Worm (Caenorhabditis elegans) whole organism, young adult: Measurements from ENCODE around the gene C15C8.5.

Source experiments
- B0035.1 ChIP-seq: sonication (generic microtip); optimal IDR thresholded peaks from 2 replicates; lab custom pipeline; 2016; ENCODE audit warnings: missing genetic modification characterization, mild to moderate bottlenecking, missing compliant biosample characterization, missing genotype, missing genetic modification reagents
- B0261.1 ChIP-seq: sonication (generic microtip); optimal IDR thresholded peaks from 2 replicates; lab custom pipeline; 2016; ENCODE audit warnings: mild to moderate bottlenecking, missing genetic modification characterization, moderate library complexity, missing compliant biosample characterization
- F10E7.11 ChIP-seq: sonication (generic microtip); optimal IDR thresholded peaks from 2 replicates; lab custom pipeline; 2017; ENCODE audit warnings: mild to moderate bottlenecking, missing genetic modification characterization, moderate library complexity, missing compliant biosample characterization
- F39B2.1 ChIP-seq: fragments of 200-800 bp; sonication (Bioruptor generic); IDR thresholded peaks from 2 replicates; pipeline ENCODE4 v1.3.6; 2022; ENCODE audit warnings: missing genetic modification reagents, missing genetic modification characterization, missing compliant biosample characterization
- F52B5.7 ChIP-seq: sonication (generic microtip); optimal IDR thresholded peaks from 2 replicates; lab custom pipeline; 2016; ENCODE audit warnings: mild to moderate bottlenecking, missing genetic modification characterization, missing compliant biosample characterization
- F57A8.1 ChIP-seq: fragments of 200-800 bp; sonication (Bioruptor generic); optimal IDR thresholded peaks from 2 replicates; lab custom pipeline; 2018; ENCODE audit warnings: mild to moderate bottlenecking, missing genetic modification characterization, moderate library complexity, missing compliant biosample characterization
- Y56A3A.18 ChIP-seq: fragments of 200-800 bp; sonication (Bioruptor generic); IDR thresholded peaks from 2 replicates; pipeline ENCODE4 v1.3.6; 2022; ENCODE audit warnings: missing genetic modification reagents, missing genetic modification characterization, missing compliant biosample characterization
- Y79H2A.3 ChIP-seq: fragments of 200-800 bp; sonication (Bioruptor generic); conservative IDR thresholded peaks from 2 replicates; pipeline ENCODE4 v1.3.6; 2022; ENCODE audit warnings: missing genetic modification reagents, missing genetic modification characterization, missing compliant biosample characterization
- ama-1 ChIP-seq, 3 experiments: fragments of 150-350 bp in 1 of 3; sonication (generic microtip) in 2 of 3; optimal IDR thresholded peaks; 2 replicates each; lab custom pipeline; 2014 to 2018; ENCODE audit warnings: missing biosample characterization in 2 of 3, missing genetic modification characterization in 2 of 3, missing genetic modification reagents in 2 of 3
- aptf-3 ChIP-seq: fragments of 200-800 bp; sonication (Bioruptor generic); IDR thresholded peaks from 2 replicates; pipeline ENCODE4 v1.3.6; 2022; ENCODE audit warnings: missing genetic modification characterization, missing compliant biosample characterization
- atf-7 ChIP-seq: sonication (generic microtip); optimal IDR thresholded peaks from 2 replicates; lab custom pipeline; 2017; ENCODE audit warnings: mild to moderate bottlenecking, missing genetic modification characterization, missing compliant biosample characterization
- cebp-1 ChIP-seq, 2 experiments: fragments of 200-800 bp in 1 of 2; sonication (Bioruptor generic) in 1 of 2; sonication (generic microtip) in 1 of 2; IDR thresholded peaks in 1 of 2; optimal IDR thresholded peaks in 1 of 2; 2 replicates each; pipeline versions ENCODE4 v1.3.6 to Lab custom; 2017 to 2022; ENCODE audit warnings: missing compliant biosample characterization in 2 of 2, missing genetic modification characterization in 2 of 2, mild to moderate bottlenecking in 1 of 2, missing genetic modification reagents in 1 of 2, moderate library complexity in 1 of 2
- ceh-100 ChIP-seq: fragments of 200-800 bp; sonication (Bioruptor generic); IDR thresholded peaks from 2 replicates; pipeline ENCODE4 v1.3.6; 2022; ENCODE audit warnings: missing genetic modification reagents, missing genetic modification characterization, missing compliant biosample characterization
- ceh-27 ChIP-seq: fragments of 200-800 bp; sonication (Bioruptor generic); optimal IDR thresholded peaks from 2 replicates; lab custom pipeline; 2018; ENCODE audit warnings: mild to moderate bottlenecking, missing genetic modification characterization, moderate library complexity, missing compliant biosample characterization
- ceh-40 ChIP-seq: fragments of 200-800 bp; sonication (Bioruptor generic); IDR thresholded peaks from 2 replicates; pipeline ENCODE4 v1.3.6; 2022; ENCODE audit warnings: missing genetic modification characterization, missing compliant biosample characterization
- dpl-1 ChIP-seq: fragments of 150-350 bp; optimal IDR thresholded peaks from 2 replicates; lab custom pipeline; 2014; ENCODE audit warnings: missing biosample characterization, missing genetic modification reagents, missing genetic modification characterization
- efl-1 ChIP-seq: fragments of 150-350 bp; optimal IDR thresholded peaks from 2 replicates; lab custom pipeline; 2014; ENCODE audit warnings: missing biosample characterization, missing genetic modification reagents, missing genetic modification characterization
- egl-44 ChIP-seq: fragments of 200-800 bp; sonication (Bioruptor generic); IDR thresholded peaks from 2 replicates; pipeline ENCODE4 v1.3.6; 2022; ENCODE audit warnings: missing genetic modification reagents, missing genetic modification characterization, missing compliant biosample characterization
- ets-4 ChIP-seq: fragments of 200-800 bp; sonication (Bioruptor generic); optimal IDR thresholded peaks from 2 replicates; lab custom pipeline; 2018; ENCODE audit warnings: mild to moderate bottlenecking, missing genetic modification characterization, missing compliant biosample characterization
- gei-17 ChIP-seq: fragments of 200-800 bp; sonication (Bioruptor generic); optimal IDR thresholded peaks from 2 replicates; lab custom pipeline; 2018; ENCODE audit warnings: mild to moderate bottlenecking, missing genetic modification characterization, missing compliant biosample characterization
- hlh-26 ChIP-seq: fragments of 200-800 bp; sonication (Bioruptor generic); conservative IDR thresholded peaks from 2 replicates; pipeline ENCODE4 v1.3.6; 2022; ENCODE audit warnings: missing genetic modification reagents, missing genetic modification characterization, missing compliant biosample characterization
- hmg-1.2 ChIP-seq: fragments of 200-800 bp; sonication (Bioruptor generic); IDR thresholded peaks from 2 replicates; pipeline ENCODE4 v1.3.6; 2022; ENCODE audit warnings: missing genetic modification reagents, missing genetic modification characterization, missing compliant biosample characterization
- hrde-1 ChIP-seq: sonication (generic microtip); optimal IDR thresholded peaks from 2 replicates; lab custom pipeline; 2016; ENCODE audit warnings: missing genetic modification characterization, mild to moderate bottlenecking, missing compliant biosample characterization, moderate library complexity, missing genotype, missing genetic modification reagents, borderline replicate concordance
- hsf-1 ChIP-seq: fragments of 200-800 bp; sonication (Bioruptor generic); IDR thresholded peaks from 2 replicates; pipeline ENCODE4 v1.3.6; 2022; ENCODE audit warnings: missing genetic modification reagents, missing genetic modification characterization, missing compliant biosample characterization
- let-526 ChIP-seq: fragments of 200-800 bp; sonication (Bioruptor generic); IDR thresholded peaks from 2 replicates; pipeline ENCODE4 v1.3.6; 2022; ENCODE audit warnings: missing genetic modification reagents, missing genetic modification characterization, missing compliant biosample characterization
- lin-40 ChIP-seq: sonication (generic microtip); optimal IDR thresholded peaks from 2 replicates; lab custom pipeline; 2016; ENCODE audit warnings: missing genetic modification characterization, mild to moderate bottlenecking, missing compliant biosample characterization, missing genotype, missing genetic modification reagents
- lin-54 ChIP-seq: fragments of 200-800 bp; sonication (Bioruptor generic); optimal IDR thresholded peaks from 2 replicates; lab custom pipeline; 2018; ENCODE audit warnings: mild to moderate bottlenecking, missing genetic modification characterization, missing compliant biosample characterization
- lir-1 ChIP-seq: fragments of 200-800 bp; sonication (Bioruptor generic); conservative IDR thresholded peaks from 2 replicates; pipeline ENCODE4 v1.3.6; 2022; ENCODE audit warnings: missing genetic modification reagents, missing genetic modification characterization, missing compliant biosample characterization
- madf-10 ChIP-seq: sonication (generic microtip); optimal IDR thresholded peaks from 2 replicates; lab custom pipeline; 2016; ENCODE audit warnings: mild to moderate bottlenecking, missing genetic modification characterization, missing compliant biosample characterization
- madf-8 ChIP-seq: fragments of 200-800 bp; sonication (Bioruptor generic); conservative IDR thresholded peaks from 2 replicates; pipeline ENCODE4 v1.3.6; 2022; ENCODE audit warnings: missing genetic modification reagents, missing genetic modification characterization, missing compliant biosample characterization
- mel-28 ChIP-seq: sonication (generic microtip); optimal IDR thresholded peaks from 2 replicates; lab custom pipeline; 2016; ENCODE audit warnings: borderline replicate concordance, mild to moderate bottlenecking, missing genetic modification characterization, missing compliant biosample characterization
- mes-4 ChIP-seq: sonication (generic microtip); optimal IDR thresholded peaks from 2 replicates; lab custom pipeline; 2016; ENCODE audit warnings: missing genotype, missing genetic modification characterization, missing compliant biosample characterization
- mxl-1 ChIP-seq: sonication (generic microtip); optimal IDR thresholded peaks from 2 replicates; lab custom pipeline; 2016; ENCODE audit warnings: missing genetic modification characterization, missing compliant biosample characterization
- nfya-1 ChIP-seq: sonication (generic microtip); optimal IDR thresholded peaks from 2 replicates; lab custom pipeline; 2017; ENCODE audit warnings: antibody characterized with exemption, missing compliant biosample characterization, missing genetic modification characterization, borderline replicate concordance; ENCODE audit not compliant: insufficient read depth
- nfyb-1 ChIP-seq: fragments of 200-800 bp; sonication (Bioruptor generic); IDR thresholded peaks from 2 replicates; pipeline ENCODE4 v1.3.6; 2022; ENCODE audit warnings: missing genetic modification reagents, missing genetic modification characterization, missing compliant biosample characterization
- nhr-80 ChIP-seq: sonication (generic microtip); optimal IDR thresholded peaks from 2 replicates; lab custom pipeline; 2016; ENCODE audit warnings: missing genetic modification characterization, missing compliant biosample characterization
- pbrm-1 ChIP-seq: fragments of 200-800 bp; sonication (Bioruptor generic); IDR thresholded peaks from 2 replicates; pipeline ENCODE4 v1.3.6; 2022; ENCODE audit warnings: missing genetic modification reagents, missing genetic modification characterization, missing compliant biosample characterization
- sdz-38 ChIP-seq: sonication (generic microtip); optimal IDR thresholded peaks from 2 replicates; lab custom pipeline; 2016; ENCODE audit warnings: missing genotype, missing genetic modification characterization, missing compliant biosample characterization
- sea-2 ChIP-seq: fragments of 200-800 bp; sonication (Bioruptor generic); IDR thresholded peaks from 2 replicates; pipeline ENCODE4 v1.3.6; 2022; ENCODE audit warnings: missing genetic modification characterization, missing compliant biosample characterization
- snpc-1.3 ChIP-seq: sonication (generic microtip); optimal IDR thresholded peaks from 2 replicates; lab custom pipeline; 2017; ENCODE audit warnings: missing genetic modification characterization, mild to moderate bottlenecking, missing compliant biosample characterization, antibody characterized with exemption, moderate library complexity, missing genotype, missing genetic modification reagents; ENCODE audit not compliant: insufficient read depth
- snpc-3.4 ChIP-seq: sonication (generic microtip); optimal IDR thresholded peaks from 2 replicates; lab custom pipeline; 2017; ENCODE audit warnings: missing genetic modification characterization, mild to moderate bottlenecking, missing compliant biosample characterization, antibody characterized with exemption, moderate library complexity, missing genotype, missing genetic modification reagents
- snpc-4 ChIP-seq, 5 experiments: fragments of 150-350 bp in 1 of 5; sonication (generic microtip) in 4 of 5; optimal IDR thresholded peaks; 2 replicates each; lab custom pipeline; 2014 to 2018; ENCODE audit warnings: missing genetic modification characterization in 5 of 5, missing biosample characterization in 3 of 5, antibody characterized with exemption in 2 of 5, mild to moderate bottlenecking in 2 of 5, missing compliant biosample characterization in 2 of 5, missing genotype in 2 of 5, moderate library complexity in 2 of 5, missing genetic modification reagents in 1 of 5
- sptf-2 ChIP-seq: fragments of 200-800 bp; sonication (Bioruptor generic); optimal IDR thresholded peaks from 2 replicates; lab custom pipeline; 2018; ENCODE audit warnings: mild to moderate bottlenecking, missing genetic modification characterization, missing compliant biosample characterization
- tbx-9 ChIP-seq: sonication (generic microtip); optimal IDR thresholded peaks from 2 replicates; lab custom pipeline; 2016; ENCODE audit warnings: borderline replicate concordance, missing genetic modification characterization, inconsistent platforms, missing compliant biosample characterization
- ztf-26 ChIP-seq: sonication (generic microtip); optimal IDR thresholded peaks from 2 replicates; lab custom pipeline; 2017; ENCODE audit warnings: missing genetic modification characterization, missing compliant biosample characterization
- ztf-3 ChIP-seq: fragments of 200-800 bp; sonication (Bioruptor generic); optimal IDR thresholded peaks from 2 replicates; lab custom pipeline; 2018; ENCODE audit warnings: mild to moderate bottlenecking, missing genetic modification characterization, missing compliant biosample characterization

The C15C8.5 gene

DNA sequence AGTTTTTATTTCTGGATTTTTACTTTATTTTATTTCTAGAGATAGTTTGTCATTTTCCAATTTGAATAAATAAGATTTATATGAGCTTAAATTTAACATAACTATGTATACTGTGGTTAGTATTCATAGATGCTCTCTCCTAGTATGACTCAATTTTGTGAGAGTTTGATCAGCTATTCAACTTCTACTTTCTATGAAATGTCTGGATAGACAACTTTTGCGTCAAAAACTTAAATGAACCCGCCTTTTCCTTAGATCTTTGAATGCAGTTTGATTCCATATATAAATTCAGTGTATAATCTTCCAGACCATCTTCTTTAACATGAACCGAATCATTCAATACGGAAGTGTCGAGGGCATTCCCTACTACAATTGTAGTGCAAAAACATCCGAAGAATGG lies 21.1 kb downstream of the C15C8.5 start, which contains the start of gene srt-43:
Gene srt-43, plus strand, starts transcription at position 301 of the 400 bp plus-strand sequence.
- TF ChIP-seq ceh-100 (GFP tag; lab: Robert Waterston, UW) = no peak
- TF ChIP-seq snpc-3.4 = no peak
- TF ChIP-seq aptf-3 (GFP tag; lab: Robert Waterston, UW) = no peak
- TF ChIP-seq B0035.1 (tag; lab: Kevin White, UChicago) = no peak
- no peak for TF ChIP-seq B0261.1 (tag; lab: Kevin White, UChicago)
- TF ChIP-seq ets-4 (GFP tag; lab: Kevin White, UChicago) = no peak
- no peak for TF ChIP-seq cebp-1 (GFP tag; IDR thresholded peaks at IDR 0.05; lab: Robert Waterston, UW)
- TF ChIP-seq cebp-1 (tag; optimal IDR thresholded peaks at IDR 0.05; lab: Kevin White, UChicago) = no peak
- no peak for TF ChIP-seq mel-28
- no peak for TF ChIP-seq dpl-1
- TF ChIP-seq mes-4 (tag; lab: Kevin White, UChicago) = no peak
- no peak for TF ChIP-seq snpc-4 (GFP tag; optimal IDR thresholded peaks at IDR 0.05; lab: Kevin White, UChicago)
- no peak for TF ChIP-seq snpc-4 (tag; optimal IDR thresholded peaks at IDR 0.05; lab: Kevin White, UChicago)

DNA sequence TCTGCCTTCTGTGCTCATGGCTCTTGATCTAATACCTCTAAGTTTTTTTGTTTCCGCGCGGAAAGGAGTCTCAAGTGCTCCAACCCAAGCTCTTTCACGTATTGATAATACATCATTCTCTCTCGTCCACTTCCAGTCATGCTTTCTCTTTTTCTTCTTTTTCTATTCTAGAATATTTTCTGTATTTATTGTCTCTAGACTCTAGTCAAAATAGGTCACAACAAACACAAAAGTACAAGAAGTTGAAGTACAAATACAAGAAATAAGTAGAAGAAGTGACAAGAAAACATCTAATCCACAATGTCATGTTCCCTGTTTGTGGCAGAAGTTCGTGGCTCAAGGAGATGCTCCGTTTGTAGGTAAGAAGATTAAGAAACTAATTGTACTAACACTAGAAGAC lies 25.4 kb downstream of the C15C8.5 start, which contains the start of gene ZC455.1:
Gene ZC455.1, plus strand, starts transcription at position 301 of the 400 bp plus-strand sequence.
- TF ChIP-seq lin-40 = no peak
- TF ChIP-seq nfya-1 (tag; lab: Kevin White, UChicago) = no peak
- TF ChIP-seq hsf-1 (GFP tag; lab: Robert Waterston, UW) = no peak
- TF ChIP-seq efl-1 (GFP tag; lab: Kevin White, UChicago) = no peak
- no peak for TF ChIP-seq ztf-3 (GFP tag; lab: Kevin White, UChicago)
- TF ChIP-seq let-526 (GFP tag; lab: Robert Waterston, UW) = no peak
- TF ChIP-seq ets-4 (GFP tag; lab: Kevin White, UChicago) = no peak
- no peak for TF ChIP-seq hrde-1 (tag; lab: Kevin White, UChicago)
- no peak for TF ChIP-seq hmg-1.2 (GFP tag; lab: Robert Waterston, UW)
- TF ChIP-seq egl-44 (GFP tag; lab: Robert Waterston, UW) = no peak
- TF ChIP-seq hlh-26 (GFP tag; lab: Robert Waterston, UW) = no peak
- TF ChIP-seq lir-1 = no peak
- TF ChIP-seq sea-2 (GFP tag; lab: Robert Waterston, UW) = no peak
- no peak for TF ChIP-seq madf-10 (tag; lab: Kevin White, UChicago)
- TF ChIP-seq Y56A3A.18 (GFP tag; lab: Robert Waterston, UW) = no peak
- no peak for TF ChIP-seq ceh-27 (GFP tag; lab: Kevin White, UChicago)
- TF ChIP-seq sdz-38 (tag; lab: Kevin White, UChicago) = no peak
- TF ChIP-seq mxl-1 (tag; lab: Kevin White, UChicago) = no peak
- no peak for TF ChIP-seq nhr-80
- TF ChIP-seq atf-7 (tag; lab: Kevin White, UChicago) = no peak

DNA sequence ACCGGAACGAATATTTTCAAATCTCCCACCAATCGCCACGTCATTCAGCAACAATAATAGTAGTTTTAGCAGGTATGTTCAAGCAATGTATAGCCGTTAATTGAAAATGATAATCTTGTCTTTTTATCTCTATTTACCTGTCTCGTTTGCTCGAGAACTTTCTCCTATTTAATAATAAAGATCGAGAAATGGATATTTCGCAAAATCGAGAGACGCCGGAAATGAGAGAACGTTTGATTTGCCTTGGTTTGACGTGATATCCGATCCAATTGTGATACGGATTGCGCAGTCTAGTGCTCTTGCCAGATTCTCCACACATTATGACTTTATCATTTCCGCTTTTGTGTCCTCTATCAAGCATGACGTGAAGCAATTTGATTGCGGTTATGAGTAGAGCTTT lies 26.0 kb downstream of the C15C8.5 start:
- TF ChIP-seq F39B2.1 (GFP tag; lab: Robert Waterston, UW) (no peak), nfyb-1 (GFP tag; lab: Robert Waterston, UW) (no peak), ceh-40 (GFP tag; lab: Robert Waterston, UW) (no peak), Y79H2A.3 (GFP tag; lab: Robert Waterston, UW) (no peak), madf-8 (GFP tag; lab: Robert Waterston, UW) (no peak), F10E7.11 (tag; lab: Kevin White, UChicago) (no peak), snpc-1.3 (tag; lab: Kevin White, UChicago) (no peak), sptf-2 (GFP tag; lab: Kevin White, UChicago) (no peak), F57A8.1 (GFP tag; lab: Kevin White, UChicago) (no peak), tbx-9 (tag; lab: Kevin White, UChicago) (no peak), lin-54 (GFP tag; lab: Kevin White, UChicago) (no peak), ama-1 (optimal IDR thresholded peaks at IDR 0.05; lab: Kevin White, UChicago) (no peak), ama-1 (GFP tag; optimal IDR thresholded peaks at IDR 0.05; lab: Kevin White, UChicago) (no peak), pbrm-1 (GFP tag; lab: Robert Waterston, UW) (no peak), F52B5.7 (no peak), ztf-26 (no peak), dpl-1 (no peak), gei-17 (GFP tag; lab: Kevin White, UChicago) (no peak)
